Fruit fly (Drosophila melanogaster) whole organism, embryonic: ENCODE data around the gene eco.
A peak's percentile ranks its signal among the peaks of the same experiment; 100 is the strongest.

Experiments used
- Atf6 ChIP-seq: fragments of 200-800 bp; sonication (Bioruptor generic); IDR thresholded peaks from 2 replicates; pipeline ENCODE4 v1.3.6; 2022; ENCODE audit warnings: missing biosample characterization, missing genetic modification characterization
- Awh ChIP-seq: fragments of 200-800 bp; sonication (Bioruptor generic); IDR thresholded peaks from 2 replicates; pipeline ENCODE4, ENCODE4 v1.3.6; 2022; ENCODE audit warnings: missing biosample characterization, missing genetic modification characterization
- Bdp1 ChIP-seq: fragments of 200-800 bp; sonication (Bioruptor generic); optimal IDR thresholded peaks from 3 replicates; lab custom pipeline; 2016; ENCODE audit warnings: missing biosample characterization, missing genetic modification characterization
- BtbVII ChIP-seq: fragments of 200-800 bp; sonication (Bioruptor generic); optimal IDR thresholded peaks from 3 replicates; lab custom pipeline; 2017; ENCODE audit warnings: missing biosample characterization, mild to moderate bottlenecking, missing genetic modification characterization
- CG10147 ChIP-seq: fragments of 200-800 bp; sonication (Bioruptor generic); optimal IDR thresholded peaks from 2 replicates; lab custom pipeline; 2019; ENCODE audit warnings: missing biosample characterization, mild to moderate bottlenecking, missing genetic modification characterization, moderate library complexity
- CG12104 ChIP-seq: fragments of 200-800 bp; sonication (Bioruptor generic); optimal IDR thresholded peaks from 3 replicates; lab custom pipeline; 2016; ENCODE audit warnings: missing biosample characterization, missing genetic modification characterization
- CG12236 ChIP-seq: fragments of 200-800 bp; sonication (Bioruptor generic); optimal IDR thresholded peaks from 2 replicates; lab custom pipeline; 2016; ENCODE audit warnings: missing biosample characterization, missing genetic modification characterization
- CG12659 ChIP-seq: fragments of 200-800 bp; sonication (Bioruptor generic); optimal IDR thresholded peaks from 3 replicates; lab custom pipeline; 2017; ENCODE audit warnings: mild to moderate bottlenecking, missing biosample characterization, missing genetic modification reagents, missing genetic modification characterization
- CG13287 ChIP-seq: fragments of 200-800 bp; sonication (Bioruptor generic); IDR thresholded peaks from 2 replicates; pipeline ENCODE4 v1.3.6; 2022; ENCODE audit warnings: missing biosample characterization, missing genetic modification characterization; ENCODE audit not compliant: partially characterized antibody
- CG13424 ChIP-seq: fragments of 200-800 bp; sonication (Bioruptor generic); optimal IDR thresholded peaks from 2 replicates; lab custom pipeline; 2019; ENCODE audit warnings: missing biosample characterization, mild to moderate bottlenecking, missing genetic modification characterization, moderate library complexity
- CG14014 ChIP-seq: fragments of 200-800 bp; sonication (Bioruptor generic); IDR thresholded peaks from 2 replicates; pipeline ENCODE4 v1.3.6; 2022; ENCODE audit warnings: missing biosample characterization, missing genetic modification characterization
- CG15479 ChIP-seq: fragments of 200-800 bp; sonication (Bioruptor generic); optimal IDR thresholded peaks from 3 replicates; lab custom pipeline; 2019; ENCODE audit warnings: missing biosample characterization, mild to moderate bottlenecking, missing genetic modification characterization, moderate library complexity
- CG17385 ChIP-seq: fragments of 200-800 bp; sonication (Bioruptor generic); optimal IDR thresholded peaks from 3 replicates; lab custom pipeline; 2018; ENCODE audit warnings: missing biosample characterization, mild to moderate bottlenecking, missing genetic modification characterization
- CG17829 ChIP-seq: fragments of 200-800 bp; optimal IDR thresholded peaks from 2 replicates; lab custom pipeline; 2019; ENCODE audit warnings: missing biosample characterization, mild to moderate bottlenecking, missing genetic modification characterization, moderate library complexity
- CG1832 ChIP-seq: fragments of 200-800 bp; sonication (Bioruptor generic); optimal IDR thresholded peaks from 2 replicates; lab custom pipeline; 2017; ENCODE audit warnings: missing biosample characterization, mild to moderate bottlenecking, missing genetic modification characterization, inconsistent platforms
- CG2116 ChIP-seq: fragments of 200-800 bp; sonication (Bioruptor generic); optimal IDR thresholded peaks from 3 replicates; lab custom pipeline; 2018; ENCODE audit warnings: missing biosample characterization, mild to moderate bottlenecking, missing genetic modification characterization
- CG2120 ChIP-seq: fragments of 200-800 bp; sonication (Bioruptor generic); optimal IDR thresholded peaks from 3 replicates; lab custom pipeline; 2016; ENCODE audit warnings: missing biosample characterization, missing genetic modification characterization
- CG30020 ChIP-seq: fragments of 200-800 bp; optimal IDR thresholded peaks from 2 replicates; lab custom pipeline; 2019; ENCODE audit warnings: missing biosample characterization, mild to moderate bottlenecking, missing genetic modification characterization, moderate library complexity
- CG30431 ChIP-seq: fragments of 200-800 bp; sonication (Bioruptor generic); optimal IDR thresholded peaks from 2 replicates; lab custom pipeline; 2017; ENCODE audit warnings: missing biosample characterization, missing genetic modification characterization
- CG32767 ChIP-seq: fragments of 200-800 bp; sonication (Bioruptor generic); IDR thresholded peaks from 2 replicates; pipeline ENCODE4 v1.3.6; 2022; ENCODE audit warnings: missing biosample characterization, missing genetic modification characterization
- CG32772 ChIP-seq: fragments of 200-800 bp; sonication (Bioruptor generic); IDR thresholded peaks from 2 replicates; pipeline ENCODE4 v1.3.6; 2022; ENCODE audit warnings: missing biosample characterization, missing genetic modification characterization
- CG3847 ChIP-seq: fragments of 200-800 bp; sonication (Bioruptor generic); IDR thresholded peaks from 2 replicates; pipeline ENCODE4 v1.3.6; 2022; ENCODE audit warnings: missing biosample characterization, missing genetic modification characterization
- CG7372 ChIP-seq: fragments of 200-800 bp; sonication (Bioruptor generic); IDR thresholded peaks from 2 replicates; pipeline ENCODE4 v1.3.6; 2022; ENCODE audit warnings: missing biosample characterization, missing genetic modification characterization
- CG8388 ChIP-seq: fragments of 200-800 bp; sonication (Bioruptor generic); optimal IDR thresholded peaks from 2 replicates; lab custom pipeline; 2019; ENCODE audit warnings: missing biosample characterization, mild to moderate bottlenecking, missing genetic modification characterization, moderate library complexity
- CG9797 ChIP-seq: fragments of 200-800 bp; sonication (Bioruptor generic); optimal IDR thresholded peaks from 3 replicates; lab custom pipeline; 2018; ENCODE audit warnings: missing biosample characterization, mild to moderate bottlenecking, missing genetic modification characterization
- CoRest ChIP-seq: fragments of 200-800 bp; sonication (Bioruptor generic); optimal IDR thresholded peaks from 3 replicates; lab custom pipeline; 2018; ENCODE audit warnings: missing biosample characterization, mild to moderate bottlenecking, missing genetic modification characterization, moderate library complexity
- Fer1 ChIP-seq: fragments of 200-800 bp; sonication (Bioruptor generic); optimal IDR thresholded peaks from 2 replicates; lab custom pipeline; 2017; ENCODE audit warnings: missing biosample characterization, mild to moderate bottlenecking, missing genetic modification characterization
- HmgD ChIP-seq: fragments of 200-800 bp; sonication (Bioruptor generic); optimal IDR thresholded peaks from 3 replicates; lab custom pipeline; 2016; ENCODE audit warnings: missing biosample characterization, missing genetic modification characterization
- Hr78 ChIP-seq, 2 experiments: fragments of 200-800 bp in 1 of 2; fragments of >200 bp in 1 of 2; sonication (Bioruptor generic) in 1 of 2; optimal IDR thresholded peaks; 2 replicates each; lab custom pipeline; 2017 to 2019; ENCODE audit warnings: missing biosample characterization in 2 of 2, missing genetic modification characterization in 2 of 2, mild to moderate bottlenecking in 1 of 2, moderate library complexity in 1 of 2
- Lhr ChIP-seq: fragments of 200-800 bp; sonication (Bioruptor generic); optimal IDR thresholded peaks from 3 replicates; lab custom pipeline; 2017; ENCODE audit warnings: mild to moderate bottlenecking, missing biosample characterization, missing genetic modification reagents, missing genetic modification characterization
- Opbp ChIP-seq: fragments of 200-800 bp; sonication (Bioruptor generic); IDR thresholded peaks from 3 replicates; pipeline ENCODE4 v1.3.6; 2022; ENCODE audit warnings: missing biosample characterization, missing genetic modification characterization; ENCODE audit not compliant: partially characterized antibody
- Ravus ChIP-seq: fragments of 200-800 bp; sonication (Bioruptor generic); IDR thresholded peaks from 2 replicates; pipeline ENCODE4 v1.3.6; 2022; ENCODE audit warnings: missing biosample characterization, missing genetic modification characterization
- al ChIP-seq: fragments of 200-800 bp; sonication (Bioruptor generic); IDR thresholded peaks from 2 replicates; pipeline ENCODE4 v1.3.6; 2022; ENCODE audit warnings: missing biosample characterization, missing genetic modification characterization
- amos ChIP-seq: fragments of 200-800 bp; sonication (Bioruptor generic); IDR thresholded peaks from 2 replicates; pipeline ENCODE4 v1.3.6; 2022; ENCODE audit warnings: missing biosample characterization, missing genetic modification characterization; ENCODE audit not compliant: partially characterized antibody
- az2 ChIP-seq: fragments of 200-800 bp; sonication (Bioruptor generic); optimal IDR thresholded peaks from 3 replicates; lab custom pipeline; 2016; ENCODE audit warnings: missing biosample characterization, missing genetic modification characterization
- bowl ChIP-seq: fragments of 200-800 bp; sonication (Bioruptor generic); IDR thresholded peaks from 2 replicates; pipeline ENCODE4 v1.3.6; 2022; ENCODE audit warnings: missing biosample characterization, missing genetic modification characterization
- bsh ChIP-seq, 2 experiments: fragments of 200-800 bp; sonication (Bioruptor generic); optimal IDR thresholded peaks; 2 replicates each; lab custom pipeline; 2017 to 2018; ENCODE audit warnings: mild to moderate bottlenecking in 2 of 2, missing biosample characterization in 2 of 2, missing genetic modification characterization in 2 of 2, moderate library complexity in 1 of 2
- dm ChIP-seq: fragments of 200-800 bp; sonication (Bioruptor generic); optimal IDR thresholded peaks from 3 replicates; lab custom pipeline; 2016; ENCODE audit warnings: missing biosample characterization, missing genetic modification characterization
- exex ChIP-seq: fragments of 200-800 bp; sonication (Bioruptor generic); optimal IDR thresholded peaks from 4 replicates; lab custom pipeline; 2018; ENCODE audit warnings: missing biosample characterization, mild to moderate bottlenecking, missing genetic modification characterization, moderate library complexity
- gcm2 ChIP-seq: fragments of 200-800 bp; sonication (Bioruptor generic); optimal IDR thresholded peaks from 2 replicates; lab custom pipeline; 2016; ENCODE audit warnings: missing biosample characterization, missing genetic modification characterization
- grau ChIP-seq: fragments of 200-800 bp; optimal IDR thresholded peaks from 3 replicates; lab custom pipeline; 2019; ENCODE audit warnings: missing biosample characterization, mild to moderate bottlenecking, missing genetic modification characterization, moderate library complexity
- hkb ChIP-seq, 2 experiments: fragments of 200-800 bp in 1 of 2; fragments of >200 bp in 1 of 2; sonication (Bioruptor generic) in 1 of 2; IDR thresholded peaks in 1 of 2; optimal IDR thresholded peaks in 1 of 2; 2 replicates each; pipeline versions ENCODE4 v1.3.6 to Lab custom; 2017 to 2022; ENCODE audit warnings: missing biosample characterization in 1 of 2, missing genetic modification characterization in 1 of 2
- nau ChIP-seq: fragments of 200-800 bp; sonication (Bioruptor generic); optimal IDR thresholded peaks from 3 replicates; lab custom pipeline; 2017; ENCODE audit warnings: missing biosample characterization, mild to moderate bottlenecking, missing genetic modification characterization, missing genetic modification reagents
- nmo ChIP-seq: fragments of 200-800 bp; sonication (Bioruptor generic); optimal IDR thresholded peaks from 2 replicates; lab custom pipeline; 2018; ENCODE audit warnings: missing biosample characterization, mild to moderate bottlenecking, missing genetic modification characterization, moderate library complexity
- pzg ChIP-seq: fragments of 200-800 bp; sonication (Bioruptor generic); optimal IDR thresholded peaks from 3 replicates; lab custom pipeline; 2018; ENCODE audit warnings: missing biosample characterization, mild to moderate bottlenecking, missing genetic modification characterization, moderate library complexity
- run ChIP-seq: fragments of 200-800 bp; sonication (Bioruptor generic); optimal IDR thresholded peaks from 3 replicates; lab custom pipeline; 2018; ENCODE audit warnings: missing biosample characterization, mild to moderate bottlenecking, missing genetic modification characterization
- scrt ChIP-seq: fragments of 200-800 bp; sonication (Bioruptor generic); optimal IDR thresholded peaks from 2 replicates; lab custom pipeline; 2018; ENCODE audit warnings: missing biosample characterization, mild to moderate bottlenecking, missing genetic modification characterization, moderate library complexity
- trem ChIP-seq: fragments of 200-800 bp; optimal IDR thresholded peaks from 3 replicates; lab custom pipeline; 2019; ENCODE audit warnings: missing biosample characterization, mild to moderate bottlenecking, missing genetic modification characterization, moderate library complexity
- zf30C ChIP-seq: fragments of 200-800 bp; sonication (Bioruptor generic); optimal IDR thresholded peaks from 3 replicates; lab custom pipeline; 2018; ENCODE audit warnings: missing biosample characterization, mild to moderate bottlenecking, missing genetic modification characterization

Gene eco

DNA sequence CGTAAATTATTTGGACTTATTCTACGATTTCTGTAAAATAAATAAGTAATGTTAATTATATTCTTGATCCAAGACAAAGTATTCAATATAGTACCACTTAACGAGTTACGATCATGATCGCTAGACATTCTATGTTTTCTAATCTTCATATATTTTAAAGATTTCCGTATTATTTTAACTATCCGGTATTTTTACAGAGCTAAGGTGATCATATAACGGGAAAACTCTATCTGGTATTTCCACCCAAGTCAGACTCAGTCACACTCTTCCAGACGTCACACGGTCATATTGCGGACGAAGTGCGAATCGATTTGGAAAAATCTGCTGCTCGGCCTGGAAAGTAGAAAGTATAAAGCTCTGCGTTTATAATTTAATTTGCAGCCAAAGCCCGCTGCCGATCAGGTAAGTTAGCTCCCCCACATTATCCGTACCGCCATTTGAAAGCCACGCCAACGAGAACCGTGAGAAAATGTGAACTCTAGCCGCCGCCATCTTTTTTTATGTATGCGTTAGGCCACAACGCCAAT is at the start of gene eco, which contains the start of gene lark (continued):
- peak; percentile 8 for TF ChIP-seq CoRest (tag; lab: Kevin White, UChicago)
- TF ChIP-seq Opbp (GFP tag; lab: Robert Waterston, UW), result peak; percentile 40; the same call in 1 of the 3 replicates
- TF ChIP-seq CG17385, result peak; percentile 35
- TF ChIP-seq CG2120, result no peak
- no peak for TF ChIP-seq gcm2 (GFP tag; lab: Kevin White, UChicago)
- TF ChIP-seq hkb (optimal IDR thresholded peaks at IDR 0.05; lab: Kevin White, UChicago), result no peak
- no peak for TF ChIP-seq hkb (GFP tag; IDR thresholded peaks at IDR 0.05; lab: Robert Waterston, UW)
- TF ChIP-seq amos (GFP tag; lab: Robert Waterston, UW), result peak; percentile 41; the same call in 1 of the 2 replicates
- TF ChIP-seq pzg, result peak; percentile 79
- TF ChIP-seq CG17829 (tag; lab: Kevin White, UChicago), result peak; percentile 17
- no peak for TF ChIP-seq CG8388 (GFP tag; lab: Kevin White, UChicago)
- TF ChIP-seq al, result no peak
- TF ChIP-seq CG30020 (tag; lab: Kevin White, UChicago), result peak; percentile 30
- peak; percentile 98 for TF ChIP-seq CG32767 (GFP tag; lab: Robert Waterston, UW)
- TF ChIP-seq CG30431, result no peak
- TF ChIP-seq CG10147, result no peak
- TF ChIP-seq Hr78 (GFP tag; optimal IDR thresholded peaks at IDR 0.05; lab: Kevin White, UChicago), result no peak
- no peak for TF ChIP-seq CG12104 (GFP tag; lab: Kevin White, UChicago)
- TF ChIP-seq Bdp1, result no peak
- TF ChIP-seq CG12659, result peak; percentile 71
- TF ChIP-seq scrt (GFP tag; lab: Kevin White, UChicago), result no peak
- TF ChIP-seq CG13424, result no peak
- TF ChIP-seq CG14014, result no peak
- peak; percentile 3 for TF ChIP-seq HmgD (GFP tag; lab: Kevin White, UChicago)
- peak; percentile 44 for TF ChIP-seq CG2116 (GFP tag; lab: Kevin White, UChicago)
- no peak for TF ChIP-seq run (tag; lab: Kevin White, UChicago)
- TF ChIP-seq exex, result no peak
- TF ChIP-seq CG12236 (GFP tag; lab: Kevin White, UChicago), result no peak
- no peak for TF ChIP-seq CG1832 (GFP tag; lab: Kevin White, UChicago)
- TF ChIP-seq Fer1 (GFP tag; lab: Kevin White, UChicago), result peak; percentile 4
- TF ChIP-seq trem (tag; lab: Kevin White, UChicago), result peak; percentile 26
- peak; percentile 92 for TF ChIP-seq CG9797 (GFP tag; lab: Kevin White, UChicago)
- TF ChIP-seq BtbVII (GFP tag; lab: Kevin White, UChicago), result peak; percentile 18
- no peak for TF ChIP-seq nau (GFP tag; lab: Kevin White, UChicago)
- TF ChIP-seq bsh (GFP tag; optimal IDR thresholded peaks at IDR 0.05; lab: Kevin White, UChicago), result peak in 1 of 2 experiments; percentile 17
- 0 out of 2 replicates have a peak, but pooled peaks have one; percentile 9 for TF ChIP-seq Atf6 (GFP tag; lab: Robert Waterston, UW)
- no peak for TF ChIP-seq CG7372 (GFP tag; lab: Robert Waterston, UW)
- TF ChIP-seq az2 (GFP tag; lab: Kevin White, UChicago), result no peak
- no peak for TF ChIP-seq bowl (GFP tag; lab: Robert Waterston, UW)
- no peak for TF ChIP-seq CG15479 (GFP tag; lab: Kevin White, UChicago)
- TF ChIP-seq CG3847, result peak; percentile 33; the same call in 1 of the 2 replicates
- no peak for TF ChIP-seq Ravus
- TF ChIP-seq Awh (GFP tag; lab: Robert Waterston, UW), result no peak
- no peak for TF ChIP-seq dm (GFP tag; lab: Kevin White, UChicago)
- TF ChIP-seq nmo (GFP tag; lab: Kevin White, UChicago), result peak; percentile 33
- peak; percentile 1 for TF ChIP-seq Lhr (GFP tag; lab: Kevin White, UChicago)
- peak; percentile 25; the same call in 1 of the 2 replicates for TF ChIP-seq CG13287 (GFP tag; lab: Robert Waterston, UW)
- no peak for TF ChIP-seq grau (tag; lab: Kevin White, UChicago)
- no peak for TF ChIP-seq CG32772 (GFP tag; lab: Robert Waterston, UW)
- no peak for TF ChIP-seq zf30C (GFP tag; lab: Kevin White, UChicago)
